Worm (Caenorhabditis elegans) whole organism, L1 larva: Measurements from ENCODE around the gene tni-3.
A peak's percentile ranks its signal among the peaks of the same experiment; 100 is the strongest.

Source experiments
- C16A3.4 ChIP-seq: fragments of 150-350 bp; optimal IDR thresholded peaks from 2 replicates; lab custom pipeline; 2014; ENCODE audit warnings: missing biosample characterization, missing genetic modification characterization
- C34B4.2 ChIP-seq: sonication (generic microtip); optimal IDR thresholded peaks from 2 replicates; lab custom pipeline; 2017; ENCODE audit warnings: mild to moderate bottlenecking, missing genetic modification characterization, missing compliant biosample characterization
- Y116A8C.19 ChIP-seq: sonication (generic microtip); optimal IDR thresholded peaks from 2 replicates; lab custom pipeline; 2016; ENCODE audit warnings: missing compliant biosample characterization, missing genetic modification characterization, borderline replicate concordance
- ces-1 ChIP-seq: fragments of 150-350 bp; optimal IDR thresholded peaks from 2 replicates; lab custom pipeline; 2014; ENCODE audit warnings: missing biosample characterization, missing genetic modification reagents, missing genetic modification characterization
- efl-1 ChIP-seq, 4 experiments: fragments of 150-350 bp; optimal IDR thresholded peaks in 3 of 4; peaks in 1 of 4; 1 replicate in 1 of 4; 2 replicates in 3 of 4; lab custom pipeline; 2014; ENCODE audit warnings: missing biosample characterization in 2 of 4, missing genetic modification characterization in 2 of 4, missing genetic modification reagents in 2 of 4
- elt-2 ChIP-seq: sonication (generic microtip); optimal IDR thresholded peaks from 2 replicates; lab custom pipeline; 2016; ENCODE audit warnings: missing genetic modification characterization, mild to moderate bottlenecking, inconsistent platforms, missing compliant biosample characterization, missing genetic modification reagents
- ets-5 ChIP-seq: fragments of 200-800 bp; sonication (Bioruptor generic); IDR thresholded peaks from 2 replicates; pipeline ENCODE4 v1.3.6; 2022; ENCODE audit warnings: missing genetic modification characterization, missing compliant biosample characterization
- fkh-10 ChIP-seq: sonication (generic microtip); optimal IDR thresholded peaks from 2 replicates; lab custom pipeline; 2017; ENCODE audit warnings: missing biosample characterization, missing genetic modification reagents, missing genetic modification characterization
- fkh-8 ChIP-seq: sonication (generic microtip); optimal IDR thresholded peaks from 2 replicates; lab custom pipeline; 2016; ENCODE audit warnings: mild to moderate bottlenecking, missing genetic modification characterization, missing compliant biosample characterization
- hpl-2 ChIP-seq: fragments of 150-350 bp; optimal IDR thresholded peaks from 2 replicates; lab custom pipeline; 2014; ENCODE audit warnings: missing biosample characterization, missing genetic modification reagents, missing genetic modification characterization
- isw-1 ChIP-seq: fragments of 200-800 bp; sonication (Bioruptor generic); IDR thresholded peaks from 2 replicates; pipeline ENCODE4 v1.3.6; 2022; ENCODE audit warnings: missing genetic modification characterization, missing compliant biosample characterization
- lin-13 ChIP-seq: fragments of 150-350 bp; optimal IDR thresholded peaks from 2 replicates; lab custom pipeline; 2014; ENCODE audit warnings: missing biosample characterization, missing genetic modification reagents, missing genetic modification characterization
- lsy-2 ChIP-seq, 2 experiments: fragments of 150-350 bp; optimal IDR thresholded peaks; 2 replicates each; lab custom pipeline; 2014; ENCODE audit warnings: missing biosample characterization in 2 of 2, missing genetic modification characterization in 2 of 2
- mab-9 ChIP-seq: fragments of 200-800 bp; sonication (Bioruptor generic); IDR thresholded peaks from 2 replicates; pipeline ENCODE4 v1.3.6; 2022; ENCODE audit warnings: missing genetic modification reagents, missing genetic modification characterization, missing compliant biosample characterization
- mdl-1 ChIP-seq, 2 experiments: fragments of 150-350 bp; optimal IDR thresholded peaks; 2 replicates each; lab custom pipeline; 2014 to 2017; ENCODE audit warnings: missing biosample characterization in 2 of 2, missing genetic modification characterization in 2 of 2, inconsistent platforms in 1 of 2
- mep-1 ChIP-seq: fragments of 150-350 bp; optimal IDR thresholded peaks from 2 replicates; lab custom pipeline; 2014; ENCODE audit warnings: missing biosample characterization, missing genetic modification characterization
- nhr-19 ChIP-seq: fragments of 200-800 bp; sonication (Bioruptor generic); conservative IDR thresholded peaks from 2 replicates; pipeline ENCODE4 v1.3.6; 2022; ENCODE audit warnings: missing genetic modification characterization, missing compliant biosample characterization
- nhr-20 ChIP-seq: sonication (generic microtip); optimal IDR thresholded peaks from 2 replicates; lab custom pipeline; 2016; ENCODE audit warnings: mild to moderate bottlenecking, missing genetic modification characterization, missing compliant biosample characterization
- nhr-47 ChIP-seq: sonication (generic microtip); optimal IDR thresholded peaks from 2 replicates; lab custom pipeline; 2016; ENCODE audit warnings: mild to moderate bottlenecking, missing genetic modification characterization, moderate library complexity, missing compliant biosample characterization
- nhr-84 ChIP-seq: sonication (generic microtip); optimal IDR thresholded peaks from 2 replicates; lab custom pipeline; 2017; ENCODE audit warnings: missing biosample characterization, missing genetic modification characterization
- nhr-90 ChIP-seq: sonication (generic microtip); optimal IDR thresholded peaks from 2 replicates; lab custom pipeline; 2016; ENCODE audit warnings: mild to moderate bottlenecking, missing genetic modification characterization, missing compliant biosample characterization; ENCODE audit not compliant: poor library complexity
- pax-3 ChIP-seq: fragments of 200-800 bp; sonication (Bioruptor generic); optimal IDR thresholded peaks from 2 replicates; lab custom pipeline; 2018; ENCODE audit warnings: mild to moderate bottlenecking, missing genetic modification characterization, moderate library complexity, missing compliant biosample characterization
- rnt-1 ChIP-seq: sonication (generic microtip); optimal IDR thresholded peaks from 2 replicates; lab custom pipeline; 2016; ENCODE audit warnings: mild to moderate bottlenecking, missing genetic modification characterization, moderate library complexity, missing compliant biosample characterization
- snpc-4 ChIP-seq: fragments of 150-350 bp; optimal IDR thresholded peaks from 2 replicates; lab custom pipeline; 2014; ENCODE audit warnings: missing biosample characterization, missing genetic modification characterization
- snu-23 ChIP-seq: sonication (generic microtip); optimal IDR thresholded peaks from 2 replicates; lab custom pipeline; 2016; ENCODE audit warnings: missing genetic modification characterization, missing compliant biosample characterization
- sox-4 ChIP-seq: sonication (generic microtip); optimal IDR thresholded peaks from 2 replicates; lab custom pipeline; 2016; ENCODE audit warnings: missing genetic modification characterization, missing compliant biosample characterization
- sptf-1 ChIP-seq: fragments of 150-350 bp; optimal IDR thresholded peaks from 2 replicates; lab custom pipeline; 2014; ENCODE audit warnings: missing biosample characterization, missing genetic modification characterization
- sup-37 ChIP-seq: fragments of 200-800 bp; sonication (Bioruptor generic); optimal IDR thresholded peaks from 2 replicates; lab custom pipeline; 2018; ENCODE audit warnings: mild to moderate bottlenecking, missing genetic modification characterization, missing compliant biosample characterization
- swsn-7 ChIP-seq: sonication (generic microtip); optimal IDR thresholded peaks from 2 replicates; lab custom pipeline; 2016; ENCODE audit warnings: missing genetic modification characterization, missing compliant biosample characterization
- tlp-1 ChIP-seq: fragments of 150-350 bp; optimal IDR thresholded peaks from 2 replicates; lab custom pipeline; 2014; ENCODE audit warnings: missing biosample characterization, missing genetic modification characterization
- unc-130 ChIP-seq: fragments of 150-350 bp; optimal IDR thresholded peaks from 2 replicates; lab custom pipeline; 2017; ENCODE audit warnings: missing biosample characterization, missing genetic modification characterization, inconsistent platforms
- unc-30 ChIP-seq: sonication (generic microtip); optimal IDR thresholded peaks from 2 replicates; lab custom pipeline; 2017; ENCODE audit warnings: missing biosample characterization, missing genetic modification characterization
- unc-62 ChIP-seq: fragments of 150-350 bp; optimal IDR thresholded peaks from 2 replicates; lab custom pipeline; 2014; ENCODE audit warnings: missing biosample characterization, missing genetic modification reagents, missing genetic modification characterization
- xbp-1 ChIP-seq: sonication (generic microtip); optimal IDR thresholded peaks from 2 replicates; lab custom pipeline; 2016; ENCODE audit warnings: missing genetic modification characterization, missing compliant biosample characterization
- ztf-4 ChIP-seq: fragments of 150-350 bp; optimal IDR thresholded peaks from 2 replicates; lab custom pipeline; 2014; ENCODE audit warnings: missing biosample characterization, missing genetic modification characterization

Gene tni-3

ce11 chrV:16874966-16875365 is 40.0 kb upstream of the tni-3 start, which contains the start of gene F49A5.10:
Gene F49A5.10 (plus strand): TSS chrV:16875266.
- TF ChIP-seq xbp-1 (tag; lab: Kevin White, UChicago): no peak
- TF ChIP-seq fkh-10 (GFP tag; lab: Kevin White, UChicago): no peak
- TF ChIP-seq swsn-7: no peak
- no peak for TF ChIP-seq nhr-90
- TF ChIP-seq sup-37 (GFP tag; lab: Kevin White, UChicago): no peak
- no peak for TF ChIP-seq sox-4 (tag; lab: Kevin White, UChicago)
- TF ChIP-seq nhr-47 (tag; lab: Kevin White, UChicago): no peak
- no peak for TF ChIP-seq lin-13
- TF ChIP-seq hpl-2 (GFP tag; lab: Kevin White, UChicago): no peak
- no peak for TF ChIP-seq fkh-8 (tag; lab: Kevin White, UChicago)
- TF ChIP-seq snu-23 (GFP tag; lab: Kevin White, UChicago): no peak
- TF ChIP-seq ztf-4 (tag; lab: Kevin White, UChicago): no peak
- TF ChIP-seq mep-1 (tag; lab: Kevin White, UChicago): no peak
- TF ChIP-seq nhr-20 (tag; lab: Kevin White, UChicago): no peak
- TF ChIP-seq snpc-4: no peak
- TF ChIP-seq, all 84 proteins: peak for 0

ce11 chrV:16873642-16874041 is 38.7 kb upstream of the tni-3 start, which contains the start of gene srw-23:
Gene srw-23 (plus strand): TSS chrV:16873942.
- TF ChIP-seq efl-1 (optimal IDR thresholded peaks at IDR 0.05; lab: Kevin White, UChicago): no peak
- peak in 1 of 2 experiments; percentile 30 for TF ChIP-seq efl-1 (GFP tag; optimal IDR thresholded peaks at IDR 0.05 in 1 of 2; lab: Kevin White, UChicago)
- TF ChIP-seq nhr-84 (tag; lab: Kevin White, UChicago): no peak
- TF ChIP-seq, all 84 proteins: peak for 1

ce11 chrV:16871387-16871786 is 36.5 kb upstream of the tni-3 start, which contains the start of gene thn-4:
Gene thn-4 (minus strand): TSS chrV:16871487.
- no peak for TF ChIP-seq efl-1 (optimal IDR thresholded peaks at IDR 0.05; lab: Kevin White, UChicago)
- TF ChIP-seq efl-1 (GFP tag; optimal IDR thresholded peaks at IDR 0.05 in 1 of 2; lab: Kevin White, UChicago): peak in 1 of 2 experiments; percentile 24
- TF ChIP-seq nhr-19 (GFP tag; lab: Robert Waterston, UW): no peak
- no peak for TF ChIP-seq unc-130 (tag; lab: Kevin White, UChicago)
- TF ChIP-seq mab-9 (GFP tag; lab: Robert Waterston, UW): no peak

- TF ChIP-seq elt-2 (tag; lab: Kevin White, UChicago): no peak
- no peak for TF ChIP-seq C16A3.4 (tag; lab: Kevin White, UChicago)
- TF ChIP-seq, all 84 proteins: peak for 0
These were observed 34.8 kb upstream of the tni-3 start, which contains the start of gene clec-33 for ce11 chrV:16869740-16870139. Gene clec-33 (minus strand): TSS chrV:16869840.

- TF ChIP-seq C16A3.4 (tag; lab: Kevin White, UChicago) (no peak), elt-2 (tag; lab: Kevin White, UChicago) (no peak), C34B4.2 (no peak), Y116A8C.19 (tag; lab: Kevin White, UChicago) (no peak), isw-1 (no peak), unc-62 (GFP tag; lab: Kevin White, UChicago) (no peak), ces-1 (GFP tag; lab: Kevin White, UChicago) (no peak), pax-3 (tag; lab: Kevin White, UChicago) (no peak), nhr-19 (GFP tag; lab: Robert Waterston, UW) (no peak), unc-30 (no peak), swsn-7 (no peak), sptf-1 (tag; lab: Kevin White, UChicago) (no peak), rnt-1 (tag; lab: Kevin White, UChicago) (no peak), nhr-47 (tag; lab: Kevin White, UChicago) (no peak), mdl-1 (tag; optimal IDR thresholded peaks at IDR 0.05; lab: Kevin White, UChicago) (no peak), tlp-1 (tag; lab: Kevin White, UChicago) (no peak), ets-5 (GFP tag; lab: Robert Waterston, UW) (no peak), lsy-2 (tag; optimal IDR thresholded peaks at IDR 0.05; lab: Kevin White, UChicago) (no peak), fkh-10 (GFP tag; lab: Kevin White, UChicago) (no peak)
These were observed 30.5 kb upstream of the tni-3 start, which contains the start of gene clec-28 for ce11 chrV:16865404-16865803. Gene clec-28 (plus strand): TSS chrV:16865704.
